Worm (Caenorhabditis elegans): ENCODE data around the gene egl-19.

ce11 chrIV:7376511-7376910 lies 28.9 kb upstream of the egl-19 start, which contains the start of gene T12B3.2:
- TF ChIP-seq dao-5 (tag; optimal IDR thresholded peaks at IDR 0.05) (no peak), him-1 (tag; optimal IDR thresholded peaks at IDR 0.05) (no peak), W03F9.2 (tag; optimal IDR thresholded peaks at IDR 0.05) (no peak)

Data from whole organism, L4/young adult.